Fruit fly (Drosophila melanogaster) whole organism, prepupa: ENCODE data around the gene Shawn.

Source experiments
- Blimp-1 ChIP-seq: fragments of 200-800 bp; sonication (Bioruptor generic); optimal IDR thresholded peaks from 3 replicates; lab custom pipeline; 2017; ENCODE audit warnings: missing biosample characterization, missing genetic modification characterization, mild to moderate bottlenecking, moderate library complexity, missing genetic modification reagents
- CG10669 ChIP-seq: fragments of 200-800 bp; sonication (Bioruptor generic); optimal IDR thresholded peaks from 3 replicates; lab custom pipeline; 2018; ENCODE audit warnings: missing biosample characterization, mild to moderate bottlenecking, missing genetic modification characterization, moderate library complexity
- CG11294 ChIP-seq: fragments of 200-800 bp; sonication (Bioruptor generic); IDR thresholded peaks from 2 replicates; pipeline ENCODE4 v1.3.6; 2022; ENCODE audit warnings: missing biosample characterization, missing genetic modification characterization
- CG11762 ChIP-seq: fragments of 200-800 bp; sonication (Bioruptor generic); optimal IDR thresholded peaks from 3 replicates; lab custom pipeline; 2016; ENCODE audit warnings: missing biosample characterization, missing genetic modification characterization; ENCODE audit not compliant: insufficient read depth
- CG15336 ChIP-seq: fragments of 200-800 bp; sonication (Bioruptor generic); IDR thresholded peaks from 2 replicates; pipeline ENCODE4 v1.3.6; 2022; ENCODE audit warnings: missing biosample characterization, missing genetic modification characterization
- CG1621 ChIP-seq: fragments of 200-800 bp; sonication (Bioruptor generic); optimal IDR thresholded peaks from 3 replicates; lab custom pipeline; 2018; ENCODE audit warnings: missing biosample characterization, mild to moderate bottlenecking, missing genetic modification characterization
- CG16779 ChIP-seq: fragments of 200-800 bp; sonication (Bioruptor generic); optimal IDR thresholded peaks from 3 replicates; lab custom pipeline; 2017; ENCODE audit warnings: missing biosample characterization, mild to moderate bottlenecking, missing genetic modification characterization
- CG3032 ChIP-seq: fragments of 200-800 bp; optimal IDR thresholded peaks from 2 replicates; lab custom pipeline; 2019; ENCODE audit warnings: missing biosample characterization, mild to moderate bottlenecking, missing genetic modification characterization, moderate library complexity
- CG31627 ChIP-seq: fragments of 200-800 bp; sonication (Bioruptor generic); optimal IDR thresholded peaks from 3 replicates; lab custom pipeline; 2016; ENCODE audit warnings: missing biosample characterization, missing genetic modification characterization
- CG34406 ChIP-seq: fragments of 200-800 bp; sonication (Bioruptor generic); optimal IDR thresholded peaks from 3 replicates; lab custom pipeline; 2016; ENCODE audit warnings: missing biosample characterization, missing genetic modification characterization
- CG3919 ChIP-seq: fragments of 200-800 bp; sonication (Bioruptor generic); optimal IDR thresholded peaks from 3 replicates; lab custom pipeline; 2016; ENCODE audit warnings: missing biosample characterization, missing genetic modification characterization
- CG4318 ChIP-seq: fragments of 200-800 bp; sonication (Bioruptor generic); optimal IDR thresholded peaks from 3 replicates; lab custom pipeline; 2017; ENCODE audit warnings: missing biosample characterization, mild to moderate bottlenecking, missing genetic modification characterization
- CG6163 ChIP-seq: fragments of 200-800 bp; sonication (Bioruptor generic); IDR thresholded peaks from 3 replicates; pipeline ENCODE4 v1.3.6; 2022; ENCODE audit warnings: missing biosample characterization, missing genetic modification characterization
- CG6276 ChIP-seq: fragments of 200-800 bp; sonication (Bioruptor generic); optimal IDR thresholded peaks from 2 replicates; lab custom pipeline; 2017; ENCODE audit warnings: missing biosample characterization, mild to moderate bottlenecking, missing genetic modification characterization
- CG6792 ChIP-seq: fragments of 200-800 bp; sonication (Bioruptor generic); optimal IDR thresholded peaks from 3 replicates; lab custom pipeline; 2016; ENCODE audit warnings: missing biosample characterization, missing genetic modification characterization
- CG6854 ChIP-seq: fragments of 200-800 bp; sonication (Bioruptor generic); optimal IDR thresholded peaks from 2 replicates; lab custom pipeline; 2017; ENCODE audit warnings: missing biosample characterization, mild to moderate bottlenecking, missing genetic modification characterization
- CG8119 ChIP-seq: fragments of 200-800 bp; sonication (Bioruptor generic); IDR thresholded peaks from 3 replicates; pipeline ENCODE4 v1.3.6; 2022; ENCODE audit warnings: missing biosample characterization, missing genetic modification characterization
- CG9139 ChIP-seq: fragments of 200-800 bp; sonication (Bioruptor generic); optimal IDR thresholded peaks from 3 replicates; lab custom pipeline; 2017; ENCODE audit warnings: missing biosample characterization, mild to moderate bottlenecking, missing genetic modification characterization
- Eip75B ChIP-seq: fragments of 200-800 bp; sonication (Bioruptor generic); optimal IDR thresholded peaks from 3 replicates; lab custom pipeline; 2016; ENCODE audit warnings: missing biosample characterization, missing genetic modification characterization
- Eip78C ChIP-seq: fragments of 200-800 bp; sonication (Bioruptor generic); peaks from one replicate; lab custom pipeline; 2016; ENCODE audit warnings: missing biosample characterization, missing genetic modification characterization
- Eip93F ChIP-seq: fragments of 200-800 bp; sonication (Bioruptor generic); optimal IDR thresholded peaks from 2 replicates; lab custom pipeline; 2016; ENCODE audit warnings: missing biosample characterization, mild to moderate bottlenecking, missing genetic modification characterization
- Ets21C ChIP-seq: fragments of 200-800 bp; sonication (Bioruptor generic); optimal IDR thresholded peaks from 3 replicates; lab custom pipeline; 2016; ENCODE audit warnings: missing biosample characterization, missing genetic modification characterization
- Ets96B ChIP-seq: fragments of 200-800 bp; optimal IDR thresholded peaks from 2 replicates; lab custom pipeline; 2019; ENCODE audit warnings: missing biosample characterization, mild to moderate bottlenecking, missing genetic modification characterization, moderate library complexity
- Hr38 ChIP-seq: sonication (Bioruptor generic); optimal IDR thresholded peaks from 2 replicates; lab custom pipeline; 2016; ENCODE audit warnings: missing biosample characterization, missing genetic modification characterization
- Hr4 ChIP-seq: fragments of 200-800 bp; sonication (Bioruptor generic); optimal IDR thresholded peaks from 3 replicates; lab custom pipeline; 2016; ENCODE audit warnings: missing biosample characterization, missing genetic modification characterization
- Sox102F ChIP-seq: fragments of 200-800 bp; sonication (Bioruptor generic); optimal IDR thresholded peaks from 2 replicates; lab custom pipeline; 2016; ENCODE audit warnings: missing biosample characterization, mild to moderate bottlenecking, missing genetic modification characterization
- Sox14 ChIP-seq: fragments of 200-800 bp; sonication (Bioruptor generic); optimal IDR thresholded peaks from 3 replicates; lab custom pipeline; 2016; ENCODE audit warnings: missing biosample characterization, missing genetic modification characterization
- Sox15 ChIP-seq: fragments of 200-800 bp; sonication (Bioruptor generic); optimal IDR thresholded peaks from 3 replicates; lab custom pipeline; 2016; ENCODE audit warnings: missing biosample characterization, missing genetic modification characterization
- achi ChIP-seq: fragments of 200-800 bp; sonication (Bioruptor generic); optimal IDR thresholded peaks from 3 replicates; lab custom pipeline; 2016; ENCODE audit warnings: missing biosample characterization, missing genetic modification characterization
- acj6 ChIP-seq: fragments of 200-800 bp; sonication (Bioruptor generic); optimal IDR thresholded peaks from 3 replicates; lab custom pipeline; 2016; ENCODE audit warnings: missing biosample characterization, missing genetic modification characterization
- cyc ChIP-seq: fragments of 200-800 bp; sonication (Bioruptor generic); optimal IDR thresholded peaks from 3 replicates; lab custom pipeline; 2016; ENCODE audit warnings: missing biosample characterization, missing genetic modification characterization
- dsx ChIP-seq: fragments of 200-800 bp; optimal IDR thresholded peaks from 3 replicates; lab custom pipeline; 2019; ENCODE audit warnings: missing biosample characterization, mild to moderate bottlenecking, missing genetic modification characterization, moderate library complexity; ENCODE audit not compliant: poor library complexity, severe bottlenecking
- eg ChIP-seq: fragments of 200-800 bp; sonication (Bioruptor generic); IDR thresholded peaks from 3 replicates; pipeline ENCODE4 v1.3.6; 2022; ENCODE audit warnings: missing biosample characterization, missing genetic modification characterization
- esn ChIP-seq: fragments of 200-800 bp; sonication (Bioruptor generic); optimal IDR thresholded peaks from 2 replicates; lab custom pipeline; 2016; ENCODE audit warnings: missing biosample characterization, mild to moderate bottlenecking, missing genetic modification characterization, moderate library complexity
- fd85E ChIP-seq: fragments of 200-800 bp; sonication (Bioruptor generic); optimal IDR thresholded peaks from 3 replicates; lab custom pipeline; 2016; ENCODE audit warnings: missing biosample characterization, missing genetic modification characterization
- fkh ChIP-seq: fragments of 200-800 bp; sonication (Bioruptor generic); optimal IDR thresholded peaks from 3 replicates; lab custom pipeline; 2017; ENCODE audit warnings: missing biosample characterization, mild to moderate bottlenecking, missing genetic modification characterization, moderate library complexity
- lz ChIP-seq: fragments of 200-800 bp; sonication (Bioruptor generic); optimal IDR thresholded peaks from 3 replicates; lab custom pipeline; 2016; ENCODE audit warnings: missing biosample characterization, missing genetic modification characterization
- net ChIP-seq: fragments of 200-800 bp; sonication (Bioruptor generic); optimal IDR thresholded peaks from 3 replicates; lab custom pipeline; 2016; ENCODE audit warnings: missing biosample characterization, missing genetic modification characterization
- salr ChIP-seq, 2 experiments: fragments of 200-800 bp; sonication (Bioruptor generic); optimal IDR thresholded peaks; 3 replicates each; lab custom pipeline; 2016 to 2018; ENCODE audit warnings: missing biosample characterization in 2 of 2, missing genetic modification characterization in 2 of 2, mild to moderate bottlenecking in 1 of 2
- spab ChIP-seq: fragments of 200-800 bp; sonication (Bioruptor generic); optimal IDR thresholded peaks from 2 replicates; lab custom pipeline; 2017; ENCODE audit warnings: missing biosample characterization, mild to moderate bottlenecking, missing genetic modification characterization, missing genetic modification reagents
- ss ChIP-seq, 2 experiments: fragments of 200-800 bp; sonication (Bioruptor generic); optimal IDR thresholded peaks; 2 replicates in 1 of 2; 3 replicates in 1 of 2; lab custom pipeline; 2017 to 2018; ENCODE audit warnings: mild to moderate bottlenecking in 2 of 2, missing biosample characterization in 2 of 2, missing genetic modification characterization in 2 of 2, moderate library complexity in 1 of 2
- vri ChIP-seq: fragments of 200-800 bp; sonication (Bioruptor generic); optimal IDR thresholded peaks from 3 replicates; lab custom pipeline; 2016; ENCODE audit warnings: missing biosample characterization, mild to moderate bottlenecking, missing genetic modification characterization

Gene Shawn

dm6 chrX:19608042-19608609 is 3.2 kb upstream of the Shawn start:
- TF ChIP-seq CG4318: no peak
- no peak for TF ChIP-seq esn (GFP tag; lab: Kevin White, UChicago)
- no peak for TF ChIP-seq CG6163 (GFP tag; lab: Robert Waterston, UW)
- TF ChIP-seq spab (GFP tag; lab: Kevin White, UChicago): no peak
- TF ChIP-seq acj6 (GFP tag; lab: Kevin White, UChicago): no peak
- no peak for TF ChIP-seq Eip93F (GFP tag; lab: Kevin White, UChicago)
- no peak for TF ChIP-seq Ets96B (tag; lab: Kevin White, UChicago)
- no peak for TF ChIP-seq Sox15 (GFP tag; lab: Kevin White, UChicago)
- no peak for TF ChIP-seq CG31627 (GFP tag; lab: Kevin White, UChicago)
- no peak for TF ChIP-seq CG34406 (GFP tag; lab: Kevin White, UChicago)
- TF ChIP-seq fkh (GFP tag; lab: Kevin White, UChicago): peak; percentile 77
- no peak for TF ChIP-seq Sox102F (GFP tag; lab: Kevin White, UChicago)
- TF ChIP-seq ss (GFP tag; optimal IDR thresholded peaks at IDR 0.05; lab: Kevin White, UChicago): no peak
- TF ChIP-seq Hr38 (GFP tag; lab: Kevin White, UChicago): no peak
- no peak for TF ChIP-seq CG6276
- peak; percentile 18 for TF ChIP-seq Eip78C (GFP tag; lab: Kevin White, UChicago)
- peak; percentile 57 for TF ChIP-seq vri
- TF ChIP-seq, all 60 proteins: peak for 3

dm6 chrX:19613473-19613872 is 2.1 kb downstream of the Shawn start:
- TF ChIP-seq Ets21C: no peak
- no peak for TF ChIP-seq net (GFP tag; lab: Kevin White, UChicago)
- TF ChIP-seq CG16779 (tag; lab: Kevin White, UChicago): no peak
- TF ChIP-seq CG11294 (GFP tag; lab: Robert Waterston, UW): no peak
- no peak for TF ChIP-seq vri
- no peak for TF ChIP-seq Sox15 (GFP tag; lab: Kevin White, UChicago)
- TF ChIP-seq fkh (GFP tag; lab: Kevin White, UChicago): peak; percentile 29
- no peak for TF ChIP-seq Hr38 (GFP tag; lab: Kevin White, UChicago)
- peak; percentile 30 for TF ChIP-seq CG6792 (GFP tag; lab: Kevin White, UChicago)
- peak; percentile 63 for TF ChIP-seq CG1621 (tag; lab: Kevin White, UChicago)
- no peak for TF ChIP-seq CG10669 (GFP tag; lab: Kevin White, UChicago)
- TF ChIP-seq CG6854 (GFP tag; lab: Kevin White, UChicago): peak; percentile 64
- no peak for TF ChIP-seq CG6276
- peak; percentile 70 for TF ChIP-seq esn (GFP tag; lab: Kevin White, UChicago)
- peak; percentile 56; the same call in 1 of the 3 replicates for TF ChIP-seq CG6163 (GFP tag; lab: Robert Waterston, UW)
- no peak for TF ChIP-seq dsx (GFP tag; lab: Kevin White, UChicago)
- no peak for TF ChIP-seq CG3919
- TF ChIP-seq lz (GFP tag; lab: Kevin White, UChicago): peak; percentile 44
- TF ChIP-seq CG34406 (GFP tag; lab: Kevin White, UChicago): peak; percentile 49
- no peak for TF ChIP-seq Eip78C (GFP tag; lab: Kevin White, UChicago)
- peak; percentile 1 for TF ChIP-seq cyc (GFP tag; lab: Kevin White, UChicago)
- TF ChIP-seq eg: no peak; the same call in 1 of the 3 replicates

- TF ChIP-seq Eip93F (GFP tag; lab: Kevin White, UChicago): no peak
- TF ChIP-seq Blimp-1 (GFP tag; lab: Kevin White, UChicago): no peak
- no peak for TF ChIP-seq spab (GFP tag; lab: Kevin White, UChicago)
- TF ChIP-seq esn (GFP tag; lab: Kevin White, UChicago): no peak
- no peak for TF ChIP-seq Eip75B (GFP tag; lab: Kevin White, UChicago)
- no peak for TF ChIP-seq cyc (GFP tag; lab: Kevin White, UChicago)
- TF ChIP-seq ss (GFP tag; optimal IDR thresholded peaks at IDR 0.05; lab: Kevin White, UChicago): no peak
- no peak for TF ChIP-seq CG11762 (GFP tag; lab: Kevin White, UChicago)
- TF ChIP-seq achi (GFP tag; lab: Kevin White, UChicago): no peak
- TF ChIP-seq CG6276: no peak
- no peak for TF ChIP-seq Sox14
- no peak for TF ChIP-seq CG8119 (GFP tag; lab: Robert Waterston, UW)
- no peak for TF ChIP-seq CG15336 (GFP tag; lab: Robert Waterston, UW)
- no peak for TF ChIP-seq Hr4
- TF ChIP-seq CG3032 (tag; lab: Kevin White, UChicago): no peak
- TF ChIP-seq CG6854 (GFP tag; lab: Kevin White, UChicago): no peak
- no peak for TF ChIP-seq fd85E
- no peak for TF ChIP-seq Hr38 (GFP tag; lab: Kevin White, UChicago)
- no peak for TF ChIP-seq CG9139 (GFP tag; lab: Kevin White, UChicago)
- no peak for TF ChIP-seq salr (GFP tag; optimal IDR thresholded peaks at IDR 0.05; lab: Kevin White, UChicago)
Observed at dm6 chrX:19615990-19616663, 4.8 kb downstream of the Shawn start, which contains the start of gene CG14210. CG14210 (plus strand) TSS chrX:19616196.
